Fruit fly (Drosophila melanogaster) whole organism, embryonic: Measurements from ENCODE around the gene Tsc1.
A peak's percentile ranks its signal among the peaks of the same experiment; 100 is the strongest.

Experiments
- CG10147 ChIP-seq: fragments of 200-800 bp; sonication (Bioruptor generic); optimal IDR thresholded peaks from 2 replicates; lab custom pipeline; 2019; ENCODE audit warnings: missing biosample characterization, mild to moderate bottlenecking, missing genetic modification characterization, moderate library complexity
- CG10209 ChIP-seq: fragments of 200-800 bp; sonication (Bioruptor generic); optimal IDR thresholded peaks from 3 replicates; lab custom pipeline; 2017; ENCODE audit warnings: missing biosample characterization, mild to moderate bottlenecking, missing genetic modification characterization, missing genetic modification reagents
- CG12219 ChIP-seq: fragments of 200-800 bp; sonication (Bioruptor generic); optimal IDR thresholded peaks from 3 replicates; lab custom pipeline; 2018; ENCODE audit warnings: missing biosample characterization, mild to moderate bottlenecking, missing genetic modification characterization
- CG13296 ChIP-seq: fragments of 200-800 bp; sonication (Bioruptor generic); optimal IDR thresholded peaks from 3 replicates; lab custom pipeline; 2018; ENCODE audit warnings: missing biosample characterization, mild to moderate bottlenecking, missing genetic modification characterization
- CG14667 ChIP-seq: fragments of 200-800 bp; sonication (Bioruptor generic); IDR thresholded peaks from 2 replicates; pipeline ENCODE4 v1.3.6; 2022; ENCODE audit warnings: missing biosample characterization, missing genetic modification characterization
- CG15514 ChIP-seq: fragments of 200-800 bp; sonication (Bioruptor generic); optimal IDR thresholded peaks from 3 replicates; lab custom pipeline; 2017; ENCODE audit warnings: missing biosample characterization, missing genetic modification characterization, mild to moderate bottlenecking, moderate library complexity, missing genetic modification reagents
- CG1602 ChIP-seq: fragments of 200-800 bp; sonication (Bioruptor generic); optimal IDR thresholded peaks from 3 replicates; lab custom pipeline; 2016; ENCODE audit warnings: missing biosample characterization, missing genetic modification characterization
- CG16779 ChIP-seq: fragments of 200-800 bp; sonication (Bioruptor generic); IDR thresholded peaks from 2 replicates; pipeline ENCODE4 v1.3.6; 2022; ENCODE audit warnings: missing biosample characterization, missing genetic modification characterization
- CG16815 ChIP-seq: fragments of 200-800 bp; sonication (Bioruptor generic); optimal IDR thresholded peaks from 3 replicates; lab custom pipeline; 2017; ENCODE audit warnings: missing biosample characterization, mild to moderate bottlenecking, missing genetic modification characterization
- CG17568 ChIP-seq: fragments of 200-800 bp; sonication (Bioruptor generic); optimal IDR thresholded peaks from 2 replicates; lab custom pipeline; 2018; ENCODE audit warnings: missing biosample characterization, mild to moderate bottlenecking, missing genetic modification characterization, moderate library complexity
- CG18764 ChIP-seq: fragments of 200-800 bp; sonication (Bioruptor generic); optimal IDR thresholded peaks from 3 replicates; lab custom pipeline; 2016; ENCODE audit warnings: missing biosample characterization, missing genetic modification characterization
- CG2678 ChIP-seq: fragments of 200-800 bp; sonication (Bioruptor generic); optimal IDR thresholded peaks from 3 replicates; lab custom pipeline; 2019; ENCODE audit warnings: missing biosample characterization, mild to moderate bottlenecking, missing genetic modification characterization, moderate library complexity
- CG2889 ChIP-seq: fragments of 200-800 bp; sonication (Bioruptor generic); IDR thresholded peaks from 3 replicates; pipeline ENCODE4 v1.3.6; 2022; ENCODE audit warnings: missing biosample characterization, missing genetic modification characterization
- CG34224 ChIP-seq: fragments of 200-800 bp; sonication (Bioruptor generic); IDR thresholded peaks from 3 replicates; pipeline ENCODE4 v1.3.6; 2022; ENCODE audit warnings: missing biosample characterization, missing genetic modification characterization; ENCODE audit not compliant: partially characterized antibody
- CG5180 ChIP-seq: fragments of 200-800 bp; sonication (Bioruptor generic); optimal IDR thresholded peaks from 3 replicates; lab custom pipeline; 2017; ENCODE audit warnings: missing biosample characterization, missing genetic modification characterization, mild to moderate bottlenecking, moderate library complexity, missing genetic modification reagents
- CG6689 ChIP-seq: fragments of 200-800 bp; sonication (Bioruptor generic); IDR thresholded peaks from 2 replicates; pipeline ENCODE4 v1.3.6; 2022; ENCODE audit warnings: missing biosample characterization, missing genetic modification characterization
- CG7556 ChIP-seq: fragments of 200-800 bp; sonication (Bioruptor generic); optimal IDR thresholded peaks from 2 replicates; lab custom pipeline; 2017; ENCODE audit warnings: missing biosample characterization, mild to moderate bottlenecking, missing genetic modification characterization
- CG8478 ChIP-seq: fragments of >200 bp; optimal IDR thresholded peaks from 2 replicates; lab custom pipeline; 2018
- Dip3 ChIP-seq: fragments of 200-800 bp; sonication (Bioruptor generic); optimal IDR thresholded peaks from 3 replicates; lab custom pipeline; 2016; ENCODE audit warnings: missing biosample characterization, missing genetic modification characterization
- H2.0 ChIP-seq: fragments of 200-800 bp; sonication (Bioruptor generic); IDR thresholded peaks from 2 replicates; pipeline ENCODE4 v1.3.6; 2022; ENCODE audit warnings: missing biosample characterization, missing genetic modification characterization
- Lhr ChIP-seq: fragments of 200-800 bp; sonication (Bioruptor generic); optimal IDR thresholded peaks from 3 replicates; lab custom pipeline; 2017; ENCODE audit warnings: mild to moderate bottlenecking, missing biosample characterization, missing genetic modification reagents, missing genetic modification characterization
- Poxn ChIP-seq: fragments of 200-800 bp; sonication (Bioruptor generic); IDR thresholded peaks from 2 replicates; pipeline ENCODE4 v1.3.6; 2022; ENCODE audit warnings: missing biosample characterization, missing genetic modification characterization
- Ptx1 ChIP-seq: fragments of 200-800 bp; sonication (Bioruptor generic); IDR thresholded peaks from 2 replicates; pipeline ENCODE4 v1.3.6; 2022; ENCODE audit warnings: missing biosample characterization, missing genetic modification characterization
- Sin3A ChIP-seq: fragments of >200 bp; optimal IDR thresholded peaks from 2 replicates; lab custom pipeline; 2018
- TFAM ChIP-seq: fragments of 200-800 bp; sonication (Bioruptor generic); optimal IDR thresholded peaks from 2 replicates; lab custom pipeline; 2017; ENCODE audit warnings: missing biosample characterization, missing genetic modification characterization, inconsistent platforms
- Taf1 ChIP-seq: fragments of 200-800 bp; sonication (Bioruptor generic); IDR thresholded peaks from 2 replicates; pipeline ENCODE4 v1.3.6; 2022; ENCODE audit warnings: missing biosample characterization, missing genetic modification characterization
- Usf ChIP-seq: fragments of 200-800 bp; sonication (Bioruptor generic); optimal IDR thresholded peaks from 2 replicates; lab custom pipeline; 2017; ENCODE audit warnings: missing genotype, missing biosample characterization, missing genetic modification characterization
- YL-1 ChIP-seq: fragments of 200-800 bp; sonication (Bioruptor generic); optimal IDR thresholded peaks from 3 replicates; lab custom pipeline; 2017; ENCODE audit warnings: missing biosample characterization, mild to moderate bottlenecking, missing genetic modification characterization
- amos ChIP-seq: fragments of 200-800 bp; sonication (Bioruptor generic); IDR thresholded peaks from 2 replicates; pipeline ENCODE4 v1.3.6; 2022; ENCODE audit warnings: missing biosample characterization, missing genetic modification characterization; ENCODE audit not compliant: partially characterized antibody
- chn ChIP-seq: fragments of 200-800 bp; sonication (Bioruptor generic); optimal IDR thresholded peaks from 2 replicates; lab custom pipeline; 2016; ENCODE audit warnings: missing biosample characterization, missing genetic modification characterization
- croc ChIP-seq: fragments of 200-800 bp; sonication (Bioruptor generic); conservative IDR thresholded peaks from 3 replicates; pipeline ENCODE4 v1.3.6; 2022; ENCODE audit warnings: missing biosample characterization, missing genetic modification characterization
- dan ChIP-seq: fragments of 200-800 bp; sonication (Bioruptor generic); IDR thresholded peaks from 2 replicates; pipeline ENCODE4 v1.3.6; 2022; ENCODE audit warnings: missing biosample characterization, missing genetic modification characterization
- hth ChIP-seq: fragments of >200 bp; optimal IDR thresholded peaks from 2 replicates; lab custom pipeline; 2017; ENCODE audit warnings: inconsistent platforms
- knrl ChIP-seq: fragments of 200-800 bp; sonication (Bioruptor generic); IDR thresholded peaks from 3 replicates; pipeline ENCODE4 v1.3.6; 2022; ENCODE audit warnings: missing biosample characterization, missing genetic modification characterization; ENCODE audit not compliant: partially characterized antibody
- onecut ChIP-seq: fragments of 200-800 bp; sonication (Bioruptor generic); IDR thresholded peaks from 2 replicates; pipeline ENCODE4 v1.3.6; 2022; ENCODE audit warnings: missing biosample characterization, missing genetic modification characterization
- pan ChIP-seq, 4 experiments: fragments of >200 bp in 3 of 4; fragments of 200-800 bp in 1 of 4; sonication (Bioruptor generic) in 1 of 4; optimal IDR thresholded peaks in 3 of 4; IDR thresholded peaks in 1 of 4; 2 replicates each; pipeline versions ENCODE4 v1.3.6 to Lab custom; 2017 to 2022; ENCODE audit warnings: missing biosample characterization in 2 of 4, missing genetic modification characterization in 2 of 4, mixed read lengths in 1 of 4
- peb ChIP-seq: fragments of 200-800 bp; sonication (Bioruptor generic); IDR thresholded peaks from 2 replicates; pipeline ENCODE4 v1.3.6; 2022; ENCODE audit warnings: missing biosample characterization, missing genetic modification characterization
- pnt ChIP-seq: fragments of 200-800 bp; sonication (Bioruptor generic); optimal IDR thresholded peaks from 3 replicates; lab custom pipeline; 2016; ENCODE audit warnings: missing biosample characterization, missing genetic modification characterization
- run ChIP-seq: fragments of 200-800 bp; sonication (Bioruptor generic); optimal IDR thresholded peaks from 3 replicates; lab custom pipeline; 2018; ENCODE audit warnings: missing biosample characterization, mild to moderate bottlenecking, missing genetic modification characterization
- schlank ChIP-seq: fragments of 200-800 bp; sonication (Bioruptor generic); optimal IDR thresholded peaks from 2 replicates; lab custom pipeline; 2018; ENCODE audit warnings: missing biosample characterization, mild to moderate bottlenecking, missing genetic modification characterization
- ssp ChIP-seq: fragments of 200-800 bp; sonication (Bioruptor generic); IDR thresholded peaks from 2 replicates; pipeline ENCODE4 v1.3.6; 2022; ENCODE audit warnings: missing biosample characterization, missing genetic modification characterization
- ttk ChIP-seq: fragments of 200-800 bp; sonication (Bioruptor generic); IDR thresholded peaks from 2 replicates; pipeline ENCODE4 v2.1.2; 2022; ENCODE audit warnings: missing biosample characterization, missing genetic modification characterization
- unc-4 ChIP-seq: fragments of 200-800 bp; sonication (Bioruptor generic); IDR thresholded peaks from 2 replicates; pipeline ENCODE4 v1.3.6; 2022; ENCODE audit warnings: missing biosample characterization, missing genetic modification characterization; ENCODE audit not compliant: partially characterized antibody
- vvl ChIP-seq: fragments of 200-800 bp; sonication (Bioruptor generic); IDR thresholded peaks from 2 replicates; pipeline ENCODE4 v1.3.6; 2022; ENCODE audit warnings: missing biosample characterization, missing genetic modification characterization
- wdn ChIP-seq: fragments of 200-800 bp; sonication (Bioruptor generic); IDR thresholded peaks from 2 replicates; pipeline ENCODE4 v1.3.6; 2022; ENCODE audit warnings: missing biosample characterization, missing genetic modification characterization
- zen2 ChIP-seq: fragments of 200-800 bp; sonication (Bioruptor generic); IDR thresholded peaks from 3 replicates; pipeline ENCODE4 v1.3.6; 2022; ENCODE audit warnings: missing biosample characterization, missing genetic modification characterization; ENCODE audit not compliant: partially characterized antibody

Gene Tsc1

DNA sequence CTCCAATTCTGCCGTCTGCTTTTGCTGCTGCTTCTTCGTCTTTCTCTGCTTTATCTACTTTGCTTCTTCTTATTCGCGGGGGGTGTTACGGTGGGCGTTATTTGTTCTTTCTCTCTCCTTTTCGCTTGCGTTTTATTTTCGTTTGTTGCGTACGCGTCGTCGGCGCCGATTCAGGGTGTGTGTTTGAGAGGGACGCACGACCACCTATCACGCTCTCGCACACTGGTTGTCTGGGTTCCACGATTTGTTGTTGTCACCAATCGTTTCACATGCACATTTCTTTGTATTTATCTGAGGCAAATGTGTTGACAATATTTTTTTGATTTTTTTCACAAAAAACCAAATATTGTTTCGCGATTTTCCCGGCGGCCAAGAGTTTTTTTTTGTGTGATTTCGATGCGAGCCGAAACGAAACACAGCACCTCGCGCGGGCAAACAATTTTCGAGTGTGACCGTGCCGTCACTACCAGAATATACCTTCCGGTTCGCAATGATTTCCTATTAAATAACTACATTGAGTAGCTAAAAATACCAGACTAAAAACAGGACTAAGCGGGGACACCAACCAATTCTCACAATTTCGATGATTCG is 24.7 kb upstream of the Tsc1 start, which contains the start of gene Syx1A (continued):
- TF ChIP-seq Usf (GFP tag; lab: Kevin White, UChicago) (no peak), amos (GFP tag; lab: Robert Waterston, UW) (no peak), chn (GFP tag; lab: Kevin White, UChicago) (peak; percentile 27), Lhr (peak; percentile 87), CG18764 (GFP tag; lab: Kevin White, UChicago) (no peak), CG10147 (GFP tag; lab: Kevin White, UChicago) (no peak), knrl (GFP tag; lab: Robert Waterston, UW) (no peak), pan (optimal IDR thresholded peaks at IDR 0.05; lab: Kevin White, UChicago) (no peak), pan (GFP tag; optimal IDR thresholded peaks at IDR 0.05 in 1 of 2, IDR thresholded peaks at IDR 0.05 in 1 of 2) (no peak), ttk (no peak), H2.0 (GFP tag; lab: Robert Waterston, UW) (no peak), unc-4 (GFP tag; lab: Robert Waterston, UW) (no peak), CG10209 (GFP tag; lab: Kevin White, UChicago) (no peak), pnt (GFP tag; lab: Kevin White, UChicago) (no peak), dan (GFP tag; lab: Robert Waterston, UW) (no peak), hth (lab: Kevin White, UChicago) (no peak), schlank (tag; lab: Kevin White, UChicago) (no peak), CG16815 (GFP tag; lab: Kevin White, UChicago) (no peak), run (tag; lab: Kevin White, UChicago) (peak; percentile 5), onecut (no peak), Taf1 (GFP tag; lab: Robert Waterston, UW) (no peak), YL-1 (GFP tag; lab: Kevin White, UChicago) (peak; percentile 27), CG17568 (GFP tag; lab: Kevin White, UChicago) (peak; percentile 52), Dip3 (no peak), CG16779 (GFP tag; lab: Robert Waterston, UW) (no peak), wdn (GFP tag; lab: Robert Waterston, UW) (no peak), CG14667 (GFP tag; lab: Robert Waterston, UW) (no peak), CG12219 (GFP tag; lab: Kevin White, UChicago) (peak; percentile 10), CG2889 (no peak), CG1602 (GFP tag; lab: Kevin White, UChicago) (no peak), CG2678 (peak; percentile 19), TFAM (GFP tag; lab: Kevin White, UChicago) (no peak), peb (no peak), CG13296 (GFP tag; lab: Kevin White, UChicago) (peak; percentile 46), zen2 (GFP tag; lab: Robert Waterston, UW) (no peak), CG8478 (lab: Kevin White, UChicago) (no peak), CG15514 (GFP tag; lab: Kevin White, UChicago) (peak; percentile 80), ssp (GFP tag; lab: Robert Waterston, UW) (no peak), Sin3A (lab: Kevin White, UChicago) (peak; percentile 1), Poxn (GFP tag; lab: Robert Waterston, UW) (no peak), Ptx1 (no peak), CG6689 (GFP tag; lab: Robert Waterston, UW) (no peak), vvl (GFP tag; lab: Robert Waterston, UW) (no peak), CG34224 (GFP tag; lab: Robert Waterston, UW) (no peak), CG5180 (GFP tag; lab: Kevin White, UChicago) (no peak), croc (GFP tag; lab: Robert Waterston, UW) (no peak), CG7556 (GFP tag; lab: Kevin White, UChicago) (no peak)
